Fruit fly (Drosophila melanogaster) whole organism, embryonic: ENCODE data around the gene CG46460.
A peak's percentile ranks its signal among the peaks of the same experiment; 100 is the strongest.

ENCODE experiments used
- Abd-B ChIP-seq: fragments of 200-800 bp; sonication (Bioruptor generic); optimal IDR thresholded peaks from 2 replicates; lab custom pipeline; 2018; ENCODE audit warnings: missing biosample characterization, mild to moderate bottlenecking, missing genetic modification characterization, moderate library complexity
- C15 ChIP-seq: fragments of 200-800 bp; sonication (Bioruptor generic); IDR thresholded peaks from 3 replicates; pipeline ENCODE4 v1.3.6; 2022; ENCODE audit warnings: missing biosample characterization, missing genetic modification characterization
- CG10147 ChIP-seq: fragments of 200-800 bp; sonication (Bioruptor generic); optimal IDR thresholded peaks from 2 replicates; lab custom pipeline; 2019; ENCODE audit warnings: missing biosample characterization, mild to moderate bottlenecking, missing genetic modification characterization, moderate library complexity
- CG10959 ChIP-seq: fragments of 200-800 bp; sonication (Bioruptor generic); IDR thresholded peaks from 2 replicates; pipeline ENCODE4 v1.3.6; 2022; ENCODE audit warnings: missing biosample characterization, missing genetic modification characterization
- CG12155 ChIP-seq: fragments of 200-800 bp; sonication (Bioruptor generic); optimal IDR thresholded peaks from 3 replicates; lab custom pipeline; 2016; ENCODE audit warnings: missing biosample characterization, missing genetic modification characterization
- CG12942 ChIP-seq: fragments of 200-800 bp; sonication (Bioruptor generic); optimal IDR thresholded peaks from 3 replicates; lab custom pipeline; 2016; ENCODE audit warnings: missing biosample characterization, missing genetic modification characterization
- CG15073 ChIP-seq: fragments of 200-800 bp; sonication (Bioruptor generic); optimal IDR thresholded peaks from 2 replicates; lab custom pipeline; 2016; ENCODE audit warnings: missing biosample characterization, missing genetic modification characterization
- CG15696 ChIP-seq: fragments of 200-800 bp; sonication (Bioruptor generic); optimal IDR thresholded peaks from 2 replicates; lab custom pipeline; 2019; ENCODE audit warnings: missing biosample characterization, mild to moderate bottlenecking, missing genetic modification characterization, moderate library complexity
- CG16863 ChIP-seq: fragments of 200-800 bp; sonication (Bioruptor generic); optimal IDR thresholded peaks from 3 replicates; lab custom pipeline; 2016; ENCODE audit warnings: missing biosample characterization, missing genetic modification characterization
- CG17328 ChIP-seq: fragments of 200-800 bp; sonication (Bioruptor generic); IDR thresholded peaks from 2 replicates; pipeline ENCODE4 v1.3.6; 2022; ENCODE audit warnings: missing biosample characterization, missing genetic modification characterization
- CG31365 ChIP-seq: fragments of 200-800 bp; sonication (Bioruptor generic); optimal IDR thresholded peaks from 2 replicates; lab custom pipeline; 2018; ENCODE audit warnings: missing biosample characterization, mild to moderate bottlenecking, missing genetic modification characterization
- CG31441 ChIP-seq: fragments of 200-800 bp; sonication (Bioruptor generic); IDR thresholded peaks from 2 replicates; pipeline ENCODE4 v1.3.6; 2022; ENCODE audit warnings: missing biosample characterization, missing genetic modification characterization
- CG34422 ChIP-seq: fragments of 200-800 bp; sonication (Bioruptor generic); IDR thresholded peaks from 3 replicates; pipeline ENCODE4 v1.3.6; 2022; ENCODE audit warnings: missing biosample characterization, missing genetic modification characterization
- CG3726 ChIP-seq: fragments of 200-800 bp; sonication (Bioruptor generic); IDR thresholded peaks from 3 replicates; pipeline ENCODE4, ENCODE4 v1.3.6; 2022; ENCODE audit warnings: missing biosample characterization, missing genetic modification characterization
- CG3838 ChIP-seq: fragments of 200-800 bp; sonication (Bioruptor generic); optimal IDR thresholded peaks from 3 replicates; lab custom pipeline; 2016; ENCODE audit warnings: missing biosample characterization, missing genetic modification characterization
- CG4730 ChIP-seq: fragments of 200-800 bp; sonication (Bioruptor generic); IDR thresholded peaks from 2 replicates; pipeline ENCODE4 v1.3.6; 2022; ENCODE audit warnings: missing biosample characterization, missing genetic modification characterization
- CG6689 ChIP-seq: fragments of 200-800 bp; sonication (Bioruptor generic); IDR thresholded peaks from 2 replicates; pipeline ENCODE4 v1.3.6; 2022; ENCODE audit warnings: missing biosample characterization, missing genetic modification characterization
- CG6791 ChIP-seq: fragments of 200-800 bp; sonication (Bioruptor generic); IDR thresholded peaks from 3 replicates; pipeline ENCODE4 v1.3.6; 2022; ENCODE audit warnings: missing biosample characterization, missing genetic modification characterization; ENCODE audit not compliant: partially characterized antibody
- CG6813 ChIP-seq: fragments of 200-800 bp; sonication (Bioruptor generic); optimal IDR thresholded peaks from 2 replicates; lab custom pipeline; 2017; ENCODE audit warnings: missing biosample characterization, missing genetic modification characterization, mild to moderate bottlenecking, moderate library complexity, missing genetic modification reagents
- CG7372 ChIP-seq: fragments of 200-800 bp; sonication (Bioruptor generic); IDR thresholded peaks from 2 replicates; pipeline ENCODE4 v1.3.6; 2022; ENCODE audit warnings: missing biosample characterization, missing genetic modification characterization
- CG9797 ChIP-seq: fragments of 200-800 bp; sonication (Bioruptor generic); optimal IDR thresholded peaks from 3 replicates; lab custom pipeline; 2018; ENCODE audit warnings: missing biosample characterization, mild to moderate bottlenecking, missing genetic modification characterization
- Ets97D ChIP-seq: fragments of 200-800 bp; sonication (Bioruptor generic); optimal IDR thresholded peaks from 3 replicates; lab custom pipeline; 2016; ENCODE audit warnings: missing biosample characterization, missing genetic modification characterization
- Fer1 ChIP-seq: fragments of 200-800 bp; sonication (Bioruptor generic); optimal IDR thresholded peaks from 2 replicates; lab custom pipeline; 2017; ENCODE audit warnings: missing biosample characterization, mild to moderate bottlenecking, missing genetic modification characterization
- Gsc ChIP-seq: fragments of 200-800 bp; sonication (Bioruptor generic); IDR thresholded peaks from 2 replicates; pipeline ENCODE4 v1.3.6; 2022; ENCODE audit warnings: missing biosample characterization, missing genetic modification characterization
- Gug ChIP-seq: fragments of 200-800 bp; sonication (Bioruptor generic); IDR thresholded peaks from 4 replicates; pipeline ENCODE4 v1.3.6; 2022; ENCODE audit warnings: missing biosample characterization, missing genetic modification characterization
- H15 ChIP-seq: fragments of 200-800 bp; sonication (Bioruptor generic); IDR thresholded peaks from 3 replicates; pipeline ENCODE4 v1.3.6; 2022; ENCODE audit warnings: missing biosample characterization, missing genetic modification characterization
- Kr ChIP-seq: fragments of 200-800 bp; sonication (Bioruptor generic); optimal IDR thresholded peaks from 2 replicates; lab custom pipeline; 2017; ENCODE audit warnings: missing biosample characterization, mild to moderate bottlenecking, missing genetic modification characterization
- Lhr ChIP-seq: fragments of 200-800 bp; sonication (Bioruptor generic); optimal IDR thresholded peaks from 3 replicates; lab custom pipeline; 2017; ENCODE audit warnings: mild to moderate bottlenecking, missing biosample characterization, missing genetic modification reagents, missing genetic modification characterization
- MTF-1 ChIP-seq: fragments of 200-800 bp; sonication (Bioruptor generic); optimal IDR thresholded peaks from 2 replicates; lab custom pipeline; 2018; ENCODE audit warnings: missing biosample characterization, mild to moderate bottlenecking, missing genetic modification characterization, borderline replicate concordance
- Med ChIP-seq: fragments of 200-800 bp; sonication (Bioruptor generic); peaks from one replicate; lab custom pipeline; 2016; ENCODE audit warnings: missing biosample characterization, missing genetic modification characterization, mild to moderate bottlenecking, inconsistent platforms, moderate library complexity
- NC2α ChIP-seq: fragments of 200-800 bp; sonication (Bioruptor generic); optimal IDR thresholded peaks from 2 replicates; lab custom pipeline; 2016; ENCODE audit warnings: missing biosample characterization, missing genetic modification characterization
- NC2β ChIP-seq: fragments of 200-800 bp; sonication (Bioruptor generic); optimal IDR thresholded peaks from 2 replicates; lab custom pipeline; 2016; ENCODE audit warnings: missing biosample characterization, missing genetic modification characterization
- Opbp ChIP-seq: fragments of 200-800 bp; sonication (Bioruptor generic); IDR thresholded peaks from 3 replicates; pipeline ENCODE4 v1.3.6; 2022; ENCODE audit warnings: missing biosample characterization, missing genetic modification characterization; ENCODE audit not compliant: partially characterized antibody
- Sry-δ ChIP-seq: fragments of 200-800 bp; sonication (Bioruptor generic); optimal IDR thresholded peaks from 2 replicates; lab custom pipeline; 2016; ENCODE audit warnings: missing biosample characterization, missing genetic modification characterization
- Tbp ChIP-seq: fragments of >200 bp; optimal IDR thresholded peaks from 2 replicates; lab custom pipeline; 2018; ENCODE audit warnings: missing biosample characterization, missing genetic modification characterization
- Usf ChIP-seq: fragments of 200-800 bp; sonication (Bioruptor generic); optimal IDR thresholded peaks from 2 replicates; lab custom pipeline; 2017; ENCODE audit warnings: missing genotype, missing biosample characterization, missing genetic modification characterization
- bbx ChIP-seq: fragments of 200-800 bp; sonication (Bioruptor generic); IDR thresholded peaks from 2 replicates; pipeline ENCODE4 v1.3.6; 2022; ENCODE audit warnings: missing biosample characterization, missing genetic modification characterization; ENCODE audit not compliant: partially characterized antibody
- cato ChIP-seq: fragments of 200-800 bp; sonication (Bioruptor generic); optimal IDR thresholded peaks from 2 replicates; lab custom pipeline; 2016; ENCODE audit warnings: missing biosample characterization, missing genetic modification characterization, borderline replicate concordance
- caup ChIP-seq: fragments of 200-800 bp; sonication (Bioruptor generic); optimal IDR thresholded peaks from 3 replicates; lab custom pipeline; 2017; ENCODE audit warnings: missing biosample characterization, mild to moderate bottlenecking, missing genetic modification characterization, moderate library complexity; ENCODE audit not compliant: severe bottlenecking
- cwo ChIP-seq: fragments of 200-800 bp; sonication (Bioruptor generic); optimal IDR thresholded peaks from 3 replicates; lab custom pipeline; 2017; ENCODE audit warnings: missing biosample characterization, missing genetic modification characterization, mild to moderate bottlenecking, moderate library complexity, missing genetic modification reagents
- dimm ChIP-seq: fragments of 200-800 bp; sonication (Bioruptor generic); IDR thresholded peaks from 2 replicates; pipeline ENCODE4 v1.3.6; 2022; ENCODE audit warnings: missing biosample characterization, missing genetic modification characterization
- dmrt11E ChIP-seq: fragments of 200-800 bp; sonication (Bioruptor generic); optimal IDR thresholded peaks from 3 replicates; lab custom pipeline; 2018; ENCODE audit warnings: missing biosample characterization, mild to moderate bottlenecking, missing genetic modification characterization, moderate library complexity
- fd64A ChIP-seq: fragments of 200-800 bp; sonication (Bioruptor generic); optimal IDR thresholded peaks from 3 replicates; lab custom pipeline; 2018; ENCODE audit warnings: missing biosample characterization, mild to moderate bottlenecking, missing genetic modification characterization
- fd96Cb ChIP-seq: fragments of 200-800 bp; sonication (Bioruptor generic); optimal IDR thresholded peaks from 2 replicates; lab custom pipeline; 2018; ENCODE audit warnings: missing biosample characterization, mild to moderate bottlenecking, missing genetic modification characterization, moderate library complexity
- scrt ChIP-seq: fragments of 200-800 bp; sonication (Bioruptor generic); optimal IDR thresholded peaks from 2 replicates; lab custom pipeline; 2018; ENCODE audit warnings: missing biosample characterization, mild to moderate bottlenecking, missing genetic modification characterization, moderate library complexity
- sd ChIP-seq: fragments of 200-800 bp; sonication (Bioruptor generic); optimal IDR thresholded peaks from 3 replicates; lab custom pipeline; 2018; ENCODE audit warnings: missing biosample characterization, mild to moderate bottlenecking, missing genetic modification characterization, moderate library complexity
- sim ChIP-seq: fragments of 200-800 bp; sonication (Bioruptor generic); IDR thresholded peaks from 2 replicates; pipeline ENCODE4 v1.3.6; 2022; ENCODE audit warnings: missing biosample characterization, missing genetic modification characterization
- tgo ChIP-seq: fragments of 200-800 bp; sonication (Bioruptor generic); IDR thresholded peaks from 3 replicates; pipeline ENCODE4 v1.3.6; 2022; ENCODE audit warnings: missing biosample characterization, missing genetic modification characterization
- usp ChIP-seq: fragments of >200 bp; optimal IDR thresholded peaks from 2 replicates; lab custom pipeline; 2017; ENCODE audit warnings: missing biosample characterization, missing genetic modification characterization
- wdn ChIP-seq: fragments of 200-800 bp; sonication (Bioruptor generic); IDR thresholded peaks from 2 replicates; pipeline ENCODE4 v1.3.6; 2022; ENCODE audit warnings: missing biosample characterization, missing genetic modification characterization

The CG46460 gene

dm6 chr3L:4230357-4230901 is 3.3 kb upstream of the CG46460 start (continued):
- no peak for TF ChIP-seq Tbp (GFP tag; lab: Kevin White, UChicago)
- peak; percentile 51 for TF ChIP-seq sd (tag; lab: Kevin White, UChicago)
- TF ChIP-seq CG10959 (GFP tag; lab: Robert Waterston, UW) = peak; percentile 95
- TF ChIP-seq CG17328 = peak; percentile 92
- TF ChIP-seq Ets97D (GFP tag; lab: Kevin White, UChicago) = peak; percentile 76
- TF ChIP-seq NC2β = peak; percentile 94
- TF ChIP-seq fd64A (GFP tag; lab: Kevin White, UChicago) = peak; percentile 84
- TF ChIP-seq caup (GFP tag; lab: Kevin White, UChicago) = peak; percentile 66
- TF ChIP-seq CG10147 = peak; percentile 75
- peak; percentile 88 for TF ChIP-seq tgo (GFP tag; lab: Robert Waterston, UW)
- TF ChIP-seq CG4730 (GFP tag; lab: Robert Waterston, UW) = peak; percentile 82
- peak; percentile 81 for TF ChIP-seq Gug (GFP tag; lab: Robert Waterston, UW)
- TF ChIP-seq dmrt11E (tag; lab: Kevin White, UChicago) = peak; percentile 98
- peak; percentile 96 for TF ChIP-seq Kr
- peak; percentile 71 for TF ChIP-seq dimm (GFP tag; lab: Robert Waterston, UW)
- TF ChIP-seq cato (GFP tag; lab: Kevin White, UChicago) = peak; percentile 91
- TF ChIP-seq CG15073 (GFP tag; lab: Kevin White, UChicago) = peak; percentile 66
- TF ChIP-seq usp = no peak
- TF ChIP-seq wdn = no peak
- TF ChIP-seq CG3726 (GFP tag; lab: Robert Waterston, UW) = peak; percentile 86; the same call in 2 of the 3 replicates
- peak; percentile 86 for TF ChIP-seq sim
- TF ChIP-seq bbx (GFP tag; lab: Robert Waterston, UW) = no peak
- TF ChIP-seq NC2α (GFP tag; lab: Kevin White, UChicago) = peak; percentile 93
- TF ChIP-seq CG6813 = peak; percentile 88
- peak; percentile 57 for TF ChIP-seq Sry-δ (GFP tag; lab: Kevin White, UChicago)
- peak; percentile 81; the same call in 2 of the 3 replicates for TF ChIP-seq CG34422 (GFP tag; lab: Robert Waterston, UW)
- TF ChIP-seq Opbp (GFP tag; lab: Robert Waterston, UW) = no peak
- TF ChIP-seq CG16863 (GFP tag; lab: Kevin White, UChicago) = peak; percentile 94
- peak; percentile 42 for TF ChIP-seq CG9797 (GFP tag; lab: Kevin White, UChicago)
- peak; percentile 71 for TF ChIP-seq scrt (GFP tag; lab: Kevin White, UChicago)
- peak; percentile 98 for TF ChIP-seq CG31441
- TF ChIP-seq Usf (GFP tag; lab: Kevin White, UChicago) = peak; percentile 86
- no peak for TF ChIP-seq CG6791 (GFP tag; lab: Robert Waterston, UW)
- peak; percentile 87 for TF ChIP-seq Gsc (GFP tag; lab: Robert Waterston, UW)
- TF ChIP-seq CG6689 (GFP tag; lab: Robert Waterston, UW) = peak; percentile 95
- no peak for TF ChIP-seq C15 (GFP tag; lab: Robert Waterston, UW)
- peak; percentile 99 for TF ChIP-seq CG15696 (tag; lab: Kevin White, UChicago)
- TF ChIP-seq CG3838 (GFP tag; lab: Kevin White, UChicago) = peak; percentile 72
- peak; percentile 79 for TF ChIP-seq CG7372 (GFP tag; lab: Robert Waterston, UW)
- peak; percentile 93 for TF ChIP-seq Abd-B (GFP tag; lab: Kevin White, UChicago)
- TF ChIP-seq fd96Cb (tag; lab: Kevin White, UChicago) = peak; percentile 97
- peak; percentile 74 for TF ChIP-seq CG31365
- TF ChIP-seq MTF-1 (GFP tag; lab: Kevin White, UChicago) = peak; percentile 79
- peak; percentile 89 for TF ChIP-seq Lhr (GFP tag; lab: Kevin White, UChicago)
- peak; percentile 85 for TF ChIP-seq CG12155 (GFP tag; lab: Kevin White, UChicago)
- peak; percentile 79 for TF ChIP-seq H15
- peak; percentile 97 for TF ChIP-seq Med (GFP tag; lab: Kevin White, UChicago)
- peak; percentile 72 for TF ChIP-seq cwo
- TF ChIP-seq Fer1 (GFP tag; lab: Kevin White, UChicago) = peak; percentile 81
- peak; percentile 91 for TF ChIP-seq CG12942 (GFP tag; lab: Kevin White, UChicago)
